Fruit fly (Drosophila melanogaster): ENCODE results near the gene RIOK1.

Gene RIOK1

dm6 chr3L:11680298-11680697 lies 32.0 kb upstream of the RIOK1 start, which contains the start of gene CG32085 (continued):
- peak; percentile 33 for TF ChIP-seq bab2 (GFP tag; optimal IDR thresholded peaks at IDR 0.05)
- peak; percentile 35 for TF ChIP-seq unpg (GFP tag; optimal IDR thresholded peaks at IDR 0.05)
- peak; percentile 26 for TF ChIP-seq ATbp (GFP tag; optimal IDR thresholded peaks at IDR 0.05)
- TF ChIP-seq CG13424 (tag; optimal IDR thresholded peaks at IDR 0.05) = peak; percentile 48
- TF ChIP-seq cas (GFP tag; IDR thresholded peaks at IDR 0.05) = peak; percentile 70; the same call in 1 of the 2 replicates
- no peak for TF ChIP-seq cato (GFP tag; optimal IDR thresholded peaks at IDR 0.05; ENCODE audit: borderline replicate concordance)
- peak; percentile 4 for TF ChIP-seq Fer2 (tag; optimal IDR thresholded peaks at IDR 0.05)
- TF ChIP-seq CG11695 (GFP tag; IDR thresholded peaks at IDR 0.05) = peak; percentile 48; the same call in 1 of the 3 replicates
- TF ChIP-seq ewg (GFP tag; optimal IDR thresholded peaks at IDR 0.05) = peak; percentile 99
- TF ChIP-seq wdn (GFP tag; IDR thresholded peaks at IDR 0.05) = peak; percentile 54; the same call in 1 of the 2 replicates
- TF ChIP-seq zen2 (GFP tag; IDR thresholded peaks at IDR 0.05; ENCODE audit: partially characterized antibody) = no peak
- TF ChIP-seq CG13624 (GFP tag; optimal IDR thresholded peaks at IDR 0.05) = peak; percentile 75
- TF ChIP-seq CG33557 (GFP tag; optimal IDR thresholded peaks at IDR 0.05) = no peak
- TF ChIP-seq Side (GFP tag; optimal IDR thresholded peaks at IDR 0.05) = peak; percentile 24
- TF ChIP-seq Antp (GFP tag; optimal IDR thresholded peaks at IDR 0.05) = peak; percentile 84
- no peak for TF ChIP-seq CrebB (tag; optimal IDR thresholded peaks at IDR 0.05)
- peak; percentile 21 for TF ChIP-seq Dad (GFP tag; optimal IDR thresholded peaks at IDR 0.05)
- TF ChIP-seq Hr51 (GFP tag; optimal IDR thresholded peaks at IDR 0.05) = peak; percentile 22 to 33
- TF ChIP-seq seq (GFP tag; IDR thresholded peaks at IDR 0.05) = peak; percentile 37; the same call in 1 of the 2 replicates
- TF ChIP-seq emc (GFP tag; optimal IDR thresholded peaks at IDR 0.05) = no peak
- peak; percentile 45 for TF ChIP-seq CG11504 (tag; optimal IDR thresholded peaks at IDR 0.05)
- TF ChIP-seq CG11085 (GFP tag; IDR thresholded peaks at IDR 0.05) = no peak
- no peak for TF ChIP-seq tll (GFP tag; optimal IDR thresholded peaks at IDR 0.05)

- peak; percentile 61 for TF ChIP-seq Med (GFP tag)
- TF ChIP-seq Adf1 (GFP tag; IDR thresholded peaks at IDR 0.05) = peak; percentile 5; the same call in 1 of the 2 replicates
- TF ChIP-seq CG17912 (GFP tag; optimal IDR thresholded peaks at IDR 0.05) = no peak
- peak; percentile 91 for TF ChIP-seq CG5180 (GFP tag; optimal IDR thresholded peaks at IDR 0.05)
- peak; percentile 98 for TF ChIP-seq onecut (GFP tag; IDR thresholded peaks at IDR 0.05)
- 0 out of 4 replicates have a peak, but pooled peaks have one; percentile 48 for TF ChIP-seq chinmo (GFP tag; IDR thresholded peaks at IDR 0.05; ENCODE audit: partially characterized antibody)
- TF ChIP-seq Scr (GFP tag; IDR thresholded peaks at IDR 0.05; ENCODE audit: partially characterized antibody) = peak; percentile 14; the same call in 1 of the 2 replicates
- no peak for TF ChIP-seq Hsf (GFP tag; optimal IDR thresholded peaks at IDR 0.05)
- no peak for TF ChIP-seq Hr51 (GFP tag; optimal IDR thresholded peaks at IDR 0.05)
- TF ChIP-seq slbo (GFP tag; IDR thresholded peaks at IDR 0.05) = 0 out of 2 replicates have a peak, but pooled peaks have one; percentile 3
- 0 out of 2 replicates have a peak, but pooled peaks have one; percentile 36 for TF ChIP-seq sob (GFP tag; IDR thresholded peaks at IDR 0.05)
- TF ChIP-seq Dref (GFP tag; IDR thresholded peaks at IDR 0.05) = 0 out of 2 replicates have a peak, but pooled peaks have one; percentile 26
- TF ChIP-seq abd-A (tag; optimal IDR thresholded peaks at IDR 0.05) = peak; percentile 22
Observed at dm6 chr3L:11678313-11678817, 30.1 kb upstream of the RIOK1 start.

- TF ChIP-seq Oaz (GFP tag; IDR thresholded peaks at IDR 0.05) (no peak), tgo (GFP tag; IDR thresholded peaks at IDR 0.05) (peak; percentile 33; the same call in 1 of the 3 replicates), Sox100B (GFP tag; optimal IDR thresholded peaks at IDR 0.05) (no peak), CG7963 (GFP tag; IDR thresholded peaks at IDR 0.05; ENCODE audit: partially characterized antibody) (no peak), sisA (GFP tag; IDR thresholded peaks at IDR 0.05) (0 out of 2 replicates have a peak, but pooled peaks have one; percentile 12), pfk (GFP tag; optimal IDR thresholded peaks at IDR 0.05) (no peak), CG33213 (GFP tag; optimal IDR thresholded peaks at IDR 0.05) (no peak), CG17912 (GFP tag; optimal IDR thresholded peaks at IDR 0.05) (no peak), CG14441 (GFP tag; IDR thresholded peaks at IDR 0.05) (no peak), luna (GFP tag; optimal IDR thresholded peaks at IDR 0.05) (no peak), wek (GFP tag; optimal IDR thresholded peaks at IDR 0.05) (no peak), Atf6 (GFP tag; IDR thresholded peaks at IDR 0.05) (no peak), grau (tag; optimal IDR thresholded peaks at IDR 0.05) (no peak), Gug (GFP tag; IDR thresholded peaks at IDR 0.05) (no peak)
Observed at dm6 chr3L:11656189-11656588, 7.9 kb upstream of the RIOK1 start.
